Worm (Caenorhabditis elegans): ENCODE data around the gene ilys-5.
A peak's percentile ranks its signal among the peaks of the same experiment; 100 is the strongest.

ilys-5 gene

ce11 chrX:6519473-6519872, 17.2 kb downstream of the ilys-5 start (continued):
- TF ChIP-seq ceh-44 (GFP tag; IDR thresholded peaks at IDR 0.05) (no peak), mep-1 (tag; optimal IDR thresholded peaks at IDR 0.05) (no peak), madf-9 (GFP tag; conservative IDR thresholded peaks at IDR 0.05) (no peak), F26F4.8 (GFP tag; conservative IDR thresholded peaks at IDR 0.05) (no peak), daf-16 (GFP tag; optimal IDR thresholded peaks at IDR 0.05) (no peak), daf-16 (tag; optimal IDR thresholded peaks at IDR 0.05) (peak; percentile 81), hlh-11 (tag; optimal IDR thresholded peaks at IDR 0.05) (no peak), T20F7.1 (GFP tag; optimal IDR thresholded peaks at IDR 0.05) (peak; percentile 49), lin-13 (GFP tag; optimal IDR thresholded peaks at IDR 0.05) (no peak), hif-1 (tag; optimal IDR thresholded peaks at IDR 0.05) (no peak), F37D6.2 (tag; optimal IDR thresholded peaks at IDR 0.05) (no peak), lin-1 (GFP tag; IDR thresholded peaks at IDR 0.05) (no peak), ztf-11 (tag; optimal IDR thresholded peaks at IDR 0.05) (no peak), mdl-1 (tag; optimal IDR thresholded peaks at IDR 0.05) (peak in 1 of 2 experiments; percentile 26), fkh-10 (GFP tag; optimal IDR thresholded peaks at IDR 0.05) (no peak), ZK546.5 (tag; optimal IDR thresholded peaks at IDR 0.05) (no peak), daf-19 (GFP tag; conservative IDR thresholded peaks at IDR 0.05) (no peak)

DNA sequence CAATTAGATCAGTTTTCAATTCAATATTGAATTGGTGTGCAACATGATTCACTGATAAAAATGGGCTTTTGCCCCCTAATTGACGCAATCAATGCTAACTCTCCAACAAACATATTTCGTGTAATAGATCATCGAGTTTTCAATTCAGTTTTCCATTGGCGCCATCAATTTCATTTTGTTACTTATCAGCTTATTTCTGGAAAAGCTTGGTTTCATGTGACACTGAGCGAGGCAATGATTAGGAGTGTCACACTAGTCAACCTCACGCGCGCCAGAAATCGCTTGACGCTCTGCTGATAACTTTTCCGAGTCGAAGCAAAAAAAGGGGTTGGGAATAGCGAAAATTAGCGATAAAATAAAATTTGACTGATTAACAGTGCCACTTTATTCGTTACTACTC, 18.1 kb downstream of the ilys-5 start, which contains the start of gene ets-4:
ets-4 (plus strand) TSS at position 347 of the 400 bp plus-strand sequence.
- TF ChIP-seq hlh-11 (tag; optimal IDR thresholded peaks at IDR 0.05) (peak; percentile 94), gei-8 (GFP tag; optimal IDR thresholded peaks at IDR 0.05) (no peak), ctbp-1 (GFP tag; IDR thresholded peaks at IDR 0.05) (no peak), duxl-1 (tag; optimal IDR thresholded peaks at IDR 0.05; ENCODE audit: poor library complexity) (peak; percentile 2), hlh-30 (tag; optimal IDR thresholded peaks at IDR 0.05; ENCODE audit: insufficient read depth) (peak; percentile 83), set-16 (GFP tag; IDR thresholded peaks at IDR 0.05) (no peak), hif-1 (tag; optimal IDR thresholded peaks at IDR 0.05) (peak in 1 of 2 experiments; percentile 28), nhr-41 (GFP tag; IDR thresholded peaks at IDR 0.05) (no peak), F49E8.2 (tag; optimal IDR thresholded peaks at IDR 0.05; ENCODE audit: borderline replicate concordance) (no peak), aly-2 (tag; optimal IDR thresholded peaks at IDR 0.05) (no peak), F10B5.3 (tag; optimal IDR thresholded peaks at IDR 0.05) (no peak), nhr-42 (GFP tag; IDR thresholded peaks at IDR 0.05) (no peak), mes-2 (tag; optimal IDR thresholded peaks at IDR 0.05; ENCODE audit: poor library complexity, severe bottlenecking) (peak; percentile 52), egl-43 (GFP tag; IDR thresholded peaks at IDR 0.05) (no peak), egl-27 (tag; optimal IDR thresholded peaks at IDR 0.05) (no peak), nhr-102 (tag; optimal IDR thresholded peaks at IDR 0.05) (peak; percentile 86), ztf-11 (tag; optimal IDR thresholded peaks at IDR 0.05) (no peak), lim-7 (GFP tag; IDR thresholded peaks at IDR 0.05) (no peak), madf-5 (GFP tag; IDR thresholded peaks at IDR 0.05) (no peak), unc-130 (GFP tag; optimal IDR thresholded peaks at IDR 0.05) (no peak), zip-2 (tag; optimal IDR thresholded peaks at IDR 0.05) (no peak), lin-38 (GFP tag; IDR thresholded peaks at IDR 0.05) (no peak), dpl-1 (GFP tag; optimal IDR thresholded peaks at IDR 0.05) (no peak), unc-39 (tag; optimal IDR thresholded peaks at IDR 0.05) (no peak), Y48G9A.11 (GFP tag; IDR thresholded peaks at IDR 0.05) (no peak), ceh-44 (GFP tag; IDR thresholded peaks at IDR 0.05) (no peak), sdz-12 (GFP tag; optimal IDR thresholded peaks at IDR 0.05) (no peak), daf-19 (GFP tag; conservative IDR thresholded peaks at IDR 0.05) (no peak), zip-11 (GFP tag; IDR thresholded peaks at IDR 0.05) (no peak), mxl-3 (GFP tag; optimal IDR thresholded peaks at IDR 0.05) (peak; percentile 19), nhr-77 (tag; optimal IDR thresholded peaks at IDR 0.05) (peak; percentile 46), snpc-4 (tag; optimal IDR thresholded peaks at IDR 0.05) (no peak), nhr-28 (tag; optimal IDR thresholded peaks at IDR 0.05) (peak; percentile 86), tag-97 (GFP tag; IDR thresholded peaks at IDR 0.05) (no peak), spr-3 (GFP tag; optimal IDR thresholded peaks at IDR 0.05) (no peak), lir-3 (tag; optimal IDR thresholded peaks at IDR 0.05) (no peak), ama-1 (optimal IDR thresholded peaks at IDR 0.05) (no peak), mep-1 (tag; optimal IDR thresholded peaks at IDR 0.05) (peak; percentile 33), F44E2.7 (GFP tag; IDR thresholded peaks at IDR 0.05) (no peak), mdl-1 (tag; optimal IDR thresholded peaks at IDR 0.05) (peak in 1 of 2 experiments; percentile 33)
